Worm (Caenorhabditis elegans): ENCODE results near the gene acds-10.

Gene acds-10

ce11 chrV:5717237-5717935 lies 30.2 kb upstream of the acds-10 start, which contains the start of gene rga-3 (continued):
- TF ChIP-seq Y53G8AR.9 (GFP tag; conservative IDR thresholded peaks at IDR 0.05) (peak; percentile 66; the same call in 1 of the 2 replicates), let-526 (GFP tag; IDR thresholded peaks at IDR 0.05) (no peak), F33H1.4 (GFP tag; IDR thresholded peaks at IDR 0.05) (peak; percentile 97), nfyb-1 (GFP tag; IDR thresholded peaks at IDR 0.05) (no peak), ztf-18 (tag; optimal IDR thresholded peaks at IDR 0.05) (peak; percentile 66), ceh-40 (GFP tag; IDR thresholded peaks at IDR 0.05) (no peak), Y56A3A.18 (GFP tag; IDR thresholded peaks at IDR 0.05) (no peak), F10E7.11 (tag; optimal IDR thresholded peaks at IDR 0.05) (no peak), dpff-1 (tag; optimal IDR thresholded peaks at IDR 0.05) (no peak), ceh-58 (GFP tag; IDR thresholded peaks at IDR 0.05) (no peak), bed-1 (GFP tag; IDR thresholded peaks at IDR 0.05) (no peak), snpc-4 (GFP tag; optimal IDR thresholded peaks at IDR 0.05) (peak; percentile 62), snpc-4 (tag; optimal IDR thresholded peaks at IDR 0.05) (peak in 3 of 4 experiments; percentile 49 to 68 (median 64)), lag-1 (GFP tag; IDR thresholded peaks at IDR 0.05) (no peak), atf-7 (tag; optimal IDR thresholded peaks at IDR 0.05) (no peak), ztf-25 (GFP tag; IDR thresholded peaks at IDR 0.05) (0 out of 2 replicates have a peak, but pooled peaks have one; percentile 34), hsf-1 (GFP tag; IDR thresholded peaks at IDR 0.05) (peak; percentile 82), attf-3 (GFP tag; conservative IDR thresholded peaks at IDR 0.05) (peak; percentile 86), madf-6 (GFP tag; IDR thresholded peaks at IDR 0.05) (peak; percentile 99), lsl-1 (GFP tag; optimal IDR thresholded peaks at IDR 0.05) (peak; percentile 100), cebp-1 (GFP tag; IDR thresholded peaks at IDR 0.05) (no peak), cebp-1 (tag; optimal IDR thresholded peaks at IDR 0.05) (peak; percentile 8), snpc-1.3 (tag; optimal IDR thresholded peaks at IDR 0.05; ENCODE audit: insufficient read depth) (peak; percentile 93), fkh-3 (tag; optimal IDR thresholded peaks at IDR 0.05) (no peak), nhr-120 (GFP tag; IDR thresholded peaks at IDR 0.05) (no peak), ceh-91 (GFP tag; IDR thresholded peaks at IDR 0.05) (peak; percentile 99), F23B12.7 (tag; optimal IDR thresholded peaks at IDR 0.05; ENCODE audit: insufficient read depth) (peak; percentile 49), madf-10 (tag; optimal IDR thresholded peaks at IDR 0.05) (no peak), F52B5.7 (tag; optimal IDR thresholded peaks at IDR 0.05) (no peak), tbp1 (GFP tag; optimal IDR thresholded peaks at IDR 0.05) (peak; percentile 72), T26A5.8 (tag; optimal IDR thresholded peaks at IDR 0.05) (no peak), hmg-20 (GFP tag; IDR thresholded peaks at IDR 0.05) (no peak), ZK185.1 (tag; optimal IDR thresholded peaks at IDR 0.05; ENCODE audit: poor library complexity, severe bottlenecking) (peak; percentile 27), Y53F4B.3 (GFP tag; IDR thresholded peaks at IDR 0.05) (peak; percentile 58; the same call in 1 of the 2 replicates), ztf-28 (GFP tag; IDR thresholded peaks at IDR 0.05) (peak; percentile 90), unc-130 (GFP tag; optimal IDR thresholded peaks at IDR 0.05) (peak; percentile 95), pbrm-1 (GFP tag; IDR thresholded peaks at IDR 0.05) (peak; percentile 78), cebp-2 (GFP tag; IDR thresholded peaks at IDR 0.05) (no peak), akir-1 (GFP tag; optimal IDR thresholded peaks at IDR 0.05) (no peak), F55B11.4 (tag; optimal IDR thresholded peaks at IDR 0.05; ENCODE audit: borderline replicate concordance, insufficient read depth) (no peak), aptf-3 (GFP tag; IDR thresholded peaks at IDR 0.05) (no peak), sea-2 (GFP tag; IDR thresholded peaks at IDR 0.05) (no peak), hmg-1.2 (GFP tag; IDR thresholded peaks at IDR 0.05) (peak; percentile 60), ztf-3 (GFP tag; optimal IDR thresholded peaks at IDR 0.05) (no peak), D2030.7 (GFP tag; IDR thresholded peaks at IDR 0.05) (peak; percentile 98), lin-54 (GFP tag; optimal IDR thresholded peaks at IDR 0.05) (peak; percentile 93), dox-1 (GFP tag; IDR thresholded peaks at IDR 0.05) (peak; percentile 91), K12H6.12 (tag; optimal IDR thresholded peaks at IDR 0.05) (no peak)
